Worm (Caenorhabditis elegans) whole organism, young adult: ENCODE measurements around the gene fask-1.
A peak's percentile ranks its signal among the peaks of the same experiment; 100 is the strongest.

Source experiments
- F10E7.11 ChIP-seq: sonication (generic microtip); optimal IDR thresholded peaks from 2 replicates; lab custom pipeline; 2017; ENCODE audit warnings: mild to moderate bottlenecking, missing genetic modification characterization, moderate library complexity, missing compliant biosample characterization
- F22D6.2 ChIP-seq: sonication (generic microtip); optimal IDR thresholded peaks from 2 replicates; lab custom pipeline; 2016; ENCODE audit warnings: mild to moderate bottlenecking, missing genetic modification characterization, missing compliant biosample characterization
- F33H1.4 ChIP-seq: fragments of 200-800 bp; sonication (Bioruptor generic); IDR thresholded peaks from 2 replicates; pipeline ENCODE4 v1.3.6; 2022; ENCODE audit warnings: missing genetic modification reagents, missing genetic modification characterization, missing compliant biosample characterization
- F49E8.2 ChIP-seq: sonication (generic microtip); optimal IDR thresholded peaks from 3 replicates; lab custom pipeline; 2017; ENCODE audit warnings: missing genetic modification characterization, mild to moderate bottlenecking, missing compliant biosample characterization, antibody characterized with exemption, moderate library complexity; ENCODE audit not compliant: insufficient read depth
- F52B5.7 ChIP-seq: sonication (generic microtip); optimal IDR thresholded peaks from 2 replicates; lab custom pipeline; 2016; ENCODE audit warnings: mild to moderate bottlenecking, missing genetic modification characterization, missing compliant biosample characterization
- F55B11.4 ChIP-seq: sonication (generic microtip); optimal IDR thresholded peaks from 2 replicates; lab custom pipeline; 2016; ENCODE audit warnings: missing compliant biosample characterization, missing genetic modification characterization, borderline replicate concordance; ENCODE audit not compliant: insufficient read depth
- K11D2.4 ChIP-seq: fragments of 200-800 bp; sonication (Bioruptor generic); IDR thresholded peaks from 2 replicates; pipeline ENCODE4 v1.3.6; 2022; ENCODE audit warnings: missing genetic modification reagents, missing genetic modification characterization, missing compliant biosample characterization
- T26A5.8 ChIP-seq: sonication (generic microtip); optimal IDR thresholded peaks from 2 replicates; lab custom pipeline; 2016; ENCODE audit warnings: missing genetic modification characterization, missing compliant biosample characterization
- Y56A3A.18 ChIP-seq: fragments of 200-800 bp; sonication (Bioruptor generic); IDR thresholded peaks from 2 replicates; pipeline ENCODE4 v1.3.6; 2022; ENCODE audit warnings: missing genetic modification reagents, missing genetic modification characterization, missing compliant biosample characterization
- Y67H2A.10 ChIP-seq: fragments of 200-800 bp; sonication (Bioruptor generic); conservative IDR thresholded peaks from 2 replicates; pipeline ENCODE4 v1.3.6; 2022; ENCODE audit warnings: missing genetic modification reagents, missing genetic modification characterization, missing compliant biosample characterization
- ama-1 ChIP-seq, 3 experiments: fragments of 150-350 bp in 1 of 3; sonication (generic microtip) in 2 of 3; optimal IDR thresholded peaks; 2 replicates each; lab custom pipeline; 2014 to 2018; ENCODE audit warnings: missing biosample characterization in 2 of 3, missing genetic modification characterization in 2 of 3, missing genetic modification reagents in 2 of 3
- atf-7 ChIP-seq: sonication (generic microtip); optimal IDR thresholded peaks from 2 replicates; lab custom pipeline; 2017; ENCODE audit warnings: mild to moderate bottlenecking, missing genetic modification characterization, missing compliant biosample characterization
- ccch-3 ChIP-seq: fragments of 200-800 bp; sonication (Bioruptor generic); optimal IDR thresholded peaks from 2 replicates; lab custom pipeline; 2018; ENCODE audit warnings: mild to moderate bottlenecking, missing genetic modification characterization, missing compliant biosample characterization
- cebp-2 ChIP-seq: fragments of 200-800 bp; sonication (Bioruptor generic); IDR thresholded peaks from 2 replicates; pipeline ENCODE4 v1.3.6; 2022; ENCODE audit warnings: missing genetic modification characterization, missing compliant biosample characterization
- ceh-79 ChIP-seq: sonication (generic microtip); optimal IDR thresholded peaks from 2 replicates; lab custom pipeline; 2017; ENCODE audit warnings: mild to moderate bottlenecking, missing genetic modification characterization, missing compliant biosample characterization
- chd-7 ChIP-seq: sonication (generic microtip); optimal IDR thresholded peaks from 2 replicates; lab custom pipeline; 2016; ENCODE audit warnings: mild to moderate bottlenecking, missing genetic modification characterization, moderate library complexity, missing compliant biosample characterization
- dpff-1 ChIP-seq: sonication (generic microtip); optimal IDR thresholded peaks from 2 replicates; lab custom pipeline; 2017; ENCODE audit warnings: mild to moderate bottlenecking, missing genetic modification characterization, missing compliant biosample characterization
- egl-18 ChIP-seq: fragments of 200-800 bp; sonication (Bioruptor generic); IDR thresholded peaks from 2 replicates; pipeline ENCODE4 v1.3.6; 2022; ENCODE audit warnings: missing genetic modification reagents, missing genetic modification characterization, missing compliant biosample characterization
- egrh-3 ChIP-seq: fragments of 200-800 bp; sonication (Bioruptor generic); IDR thresholded peaks from 2 replicates; pipeline ENCODE4 v1.3.6; 2022; ENCODE audit warnings: missing genetic modification reagents, missing genetic modification characterization, missing compliant biosample characterization
- ekl-4 ChIP-seq: fragments of 200-800 bp; sonication (Bioruptor generic); IDR thresholded peaks from 2 replicates; pipeline ENCODE4 v1.3.6; 2022; ENCODE audit warnings: missing genetic modification reagents, missing genetic modification characterization, missing compliant biosample characterization
- hlh-12 ChIP-seq: sonication (generic microtip); optimal IDR thresholded peaks from 2 replicates; lab custom pipeline; 2016; ENCODE audit warnings: missing genetic modification characterization, missing compliant biosample characterization
- hmg-20 ChIP-seq: fragments of 200-800 bp; sonication (Bioruptor generic); IDR thresholded peaks from 2 replicates; pipeline ENCODE4 v1.3.6; 2022; ENCODE audit warnings: missing genetic modification reagents, missing genetic modification characterization, missing compliant biosample characterization
- hrde-1 ChIP-seq: sonication (generic microtip); optimal IDR thresholded peaks from 2 replicates; lab custom pipeline; 2016; ENCODE audit warnings: missing genetic modification characterization, mild to moderate bottlenecking, missing compliant biosample characterization, moderate library complexity, missing genotype, missing genetic modification reagents, borderline replicate concordance
- hsf-1 ChIP-seq: fragments of 200-800 bp; sonication (Bioruptor generic); IDR thresholded peaks from 2 replicates; pipeline ENCODE4 v1.3.6; 2022; ENCODE audit warnings: missing genetic modification reagents, missing genetic modification characterization, missing compliant biosample characterization
- lag-1 ChIP-seq: fragments of 200-800 bp; sonication (Bioruptor generic); IDR thresholded peaks from 2 replicates; pipeline ENCODE4 v1.3.6; 2022; ENCODE audit warnings: missing genetic modification reagents, missing genetic modification characterization, missing compliant biosample characterization
- let-607 ChIP-seq, 2 experiments: fragments of 200-800 bp in 1 of 2; sonication (Bioruptor generic) in 1 of 2; sonication (generic microtip) in 1 of 2; optimal IDR thresholded peaks; 2 replicates each; lab custom pipeline; 2016 to 2018; ENCODE audit warnings: mild to moderate bottlenecking in 2 of 2, missing compliant biosample characterization in 2 of 2, missing genetic modification characterization in 2 of 2, moderate library complexity in 2 of 2, missing genotype in 1 of 2
- lir-1 ChIP-seq: fragments of 200-800 bp; sonication (Bioruptor generic); conservative IDR thresholded peaks from 2 replicates; pipeline ENCODE4 v1.3.6; 2022; ENCODE audit warnings: missing genetic modification reagents, missing genetic modification characterization, missing compliant biosample characterization
- lsl-1 ChIP-seq: fragments of 200-800 bp; sonication (Bioruptor generic); optimal IDR thresholded peaks from 2 replicates; lab custom pipeline; 2018; ENCODE audit warnings: mild to moderate bottlenecking, missing genetic modification characterization, moderate library complexity, missing compliant biosample characterization
- madf-10 ChIP-seq: sonication (generic microtip); optimal IDR thresholded peaks from 2 replicates; lab custom pipeline; 2016; ENCODE audit warnings: mild to moderate bottlenecking, missing genetic modification characterization, missing compliant biosample characterization
- mes-4 ChIP-seq: sonication (generic microtip); optimal IDR thresholded peaks from 2 replicates; lab custom pipeline; 2016; ENCODE audit warnings: missing genotype, missing genetic modification characterization, missing compliant biosample characterization
- mxl-1 ChIP-seq: sonication (generic microtip); optimal IDR thresholded peaks from 2 replicates; lab custom pipeline; 2016; ENCODE audit warnings: missing genetic modification characterization, missing compliant biosample characterization
- pbrm-1 ChIP-seq: fragments of 200-800 bp; sonication (Bioruptor generic); IDR thresholded peaks from 2 replicates; pipeline ENCODE4 v1.3.6; 2022; ENCODE audit warnings: missing genetic modification reagents, missing genetic modification characterization, missing compliant biosample characterization
- sptf-2 ChIP-seq: fragments of 200-800 bp; sonication (Bioruptor generic); optimal IDR thresholded peaks from 2 replicates; lab custom pipeline; 2018; ENCODE audit warnings: mild to moderate bottlenecking, missing genetic modification characterization, missing compliant biosample characterization
- xnd-1 ChIP-seq: sonication (generic microtip); optimal IDR thresholded peaks from 2 replicates; lab custom pipeline; 2016; ENCODE audit warnings: missing genotype, missing genetic modification reagents, missing genetic modification characterization, missing compliant biosample characterization
- zfh-2 ChIP-seq: fragments of 200-800 bp; sonication (Bioruptor generic); conservative IDR thresholded peaks from 2 replicates; pipeline ENCODE4 v1.3.6; 2022; ENCODE audit warnings: missing genetic modification reagents, missing genetic modification characterization, missing compliant biosample characterization
- zim-3 ChIP-seq: sonication (generic microtip); optimal IDR thresholded peaks from 2 replicates; lab custom pipeline; 2017; ENCODE audit warnings: mild to moderate bottlenecking, missing genetic modification characterization, moderate library complexity, missing compliant biosample characterization
- ztf-18 ChIP-seq: sonication (generic microtip); optimal IDR thresholded peaks from 2 replicates; lab custom pipeline; 2016; ENCODE audit warnings: missing genotype, mild to moderate bottlenecking, missing genetic modification characterization, missing compliant biosample characterization
- ztf-28 ChIP-seq: fragments of 200-800 bp; sonication (Bioruptor generic); IDR thresholded peaks from 2 replicates; pipeline ENCODE4 v1.3.6; 2022; ENCODE audit warnings: missing genetic modification reagents, missing genetic modification characterization, missing compliant biosample characterization
- ztf-3 ChIP-seq: fragments of 200-800 bp; sonication (Bioruptor generic); optimal IDR thresholded peaks from 2 replicates; lab custom pipeline; 2018; ENCODE audit warnings: mild to moderate bottlenecking, missing genetic modification characterization, missing compliant biosample characterization

fask-1 gene

DNA sequence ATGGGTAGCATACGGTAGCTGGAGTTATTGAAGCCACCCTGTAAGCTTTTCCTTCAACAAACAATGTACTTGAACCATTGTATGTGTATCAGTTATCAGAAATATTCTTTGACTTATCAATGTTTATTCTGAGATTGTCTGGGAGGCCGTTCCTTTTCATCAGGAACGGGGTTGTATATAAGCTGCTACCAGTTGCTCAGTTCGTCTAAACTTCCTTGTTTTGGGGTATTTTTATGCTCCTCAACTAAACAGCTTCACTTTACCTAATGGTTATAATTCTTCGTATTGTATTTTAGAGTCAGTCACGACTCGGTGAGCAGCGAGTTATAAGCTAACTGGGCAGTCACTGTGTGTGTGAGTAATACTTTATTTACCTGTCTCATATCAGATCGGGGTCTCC is 14.8 kb upstream of the fask-1 start:
- no peak for TF ChIP-seq madf-10
- TF ChIP-seq chd-7 (tag; lab: Kevin White, UChicago) = no peak
- TF ChIP-seq egrh-3 = no peak
- no peak for TF ChIP-seq lsl-1 (GFP tag; lab: Kevin White, UChicago)
- no peak for TF ChIP-seq ztf-18 (tag; lab: Kevin White, UChicago)
- no peak for TF ChIP-seq T26A5.8
- TF ChIP-seq ekl-4 (GFP tag; lab: Robert Waterston, UW) = no peak
- no peak for TF ChIP-seq hlh-12 (tag; lab: Kevin White, UChicago)
- TF ChIP-seq F52B5.7 (tag; lab: Kevin White, UChicago) = no peak
- no peak for TF ChIP-seq F10E7.11 (tag; lab: Kevin White, UChicago)
- TF ChIP-seq ztf-28 (GFP tag; lab: Robert Waterston, UW) = no peak
- TF ChIP-seq F55B11.4 (tag; lab: Kevin White, UChicago) = no peak

DNA sequence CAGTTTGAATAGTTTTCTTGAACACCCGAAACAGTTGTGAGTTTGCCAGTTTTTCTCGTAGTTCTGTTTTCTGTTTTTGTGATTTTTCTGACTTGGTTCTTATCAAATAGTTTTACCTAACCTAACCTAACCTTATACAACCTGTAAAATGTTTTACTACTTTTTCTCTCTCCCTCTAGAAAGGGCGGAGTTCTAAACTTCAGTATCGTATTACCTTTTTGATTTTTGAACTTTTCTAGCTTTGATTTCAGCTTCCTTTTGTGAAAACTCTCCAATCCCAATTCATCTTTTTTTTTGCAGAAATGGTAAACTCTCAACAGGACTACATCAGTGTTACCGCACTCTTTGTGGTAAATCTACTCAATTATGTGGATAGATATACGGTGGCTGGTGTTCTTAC is 13.8 kb upstream of the fask-1 start, which contains the start of gene spin-2:
Gene spin-2, plus strand, starts transcription at position 301 of the 400 bp plus-strand sequence.
- TF ChIP-seq zfh-2 (GFP tag; lab: Robert Waterston, UW) (no peak), atf-7 (tag; lab: Kevin White, UChicago) (no peak), lag-1 (no peak), ztf-3 (no peak), hrde-1 (tag; lab: Kevin White, UChicago) (no peak), let-607 (tag; optimal IDR thresholded peaks at IDR 0.05; lab: Kevin White, UChicago) (no peak), xnd-1 (no peak), T26A5.8 (no peak), ztf-28 (GFP tag; lab: Robert Waterston, UW) (no peak), pbrm-1 (no peak), ccch-3 (GFP tag; lab: Kevin White, UChicago) (no peak)
- TF ChIP-seq, all 124 proteins: peak for 0

DNA sequence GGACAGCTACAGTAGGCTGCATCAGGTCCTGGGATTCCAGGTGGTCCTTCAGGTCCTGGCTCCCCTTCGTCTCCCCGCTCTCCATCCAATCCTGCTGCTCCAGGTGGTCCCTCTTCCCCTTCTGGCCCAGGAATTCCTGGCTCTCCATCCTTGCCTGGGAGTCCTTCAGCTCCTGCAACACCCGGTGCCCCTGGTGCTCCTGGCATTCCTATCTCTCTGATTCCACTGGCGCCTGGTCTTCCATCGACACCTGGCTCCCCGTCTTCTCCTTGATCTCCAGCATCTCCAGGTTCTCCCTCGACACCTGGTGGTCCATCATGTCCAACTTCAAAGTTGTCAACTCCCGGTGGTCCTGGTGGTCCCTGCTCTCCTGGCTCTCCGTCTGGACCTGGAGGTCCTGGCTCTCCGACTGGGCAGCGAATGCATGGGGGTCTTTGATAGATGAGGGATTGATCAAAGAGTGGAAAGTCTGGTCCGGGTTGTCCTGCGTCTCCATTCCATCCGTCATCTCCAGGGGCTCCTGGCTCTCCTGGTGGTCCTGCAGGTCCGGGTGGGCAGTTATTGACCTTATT is 10.8 kb upstream of the fask-1 start:
- TF ChIP-seq hsf-1 (no peak), K11D2.4 (no peak), egrh-3 (peak; percentile 85), pbrm-1 (0 out of 2 replicates have a peak, but pooled peaks have one; percentile 19), F22D6.2 (tag; lab: Kevin White, UChicago) (no peak), sptf-2 (GFP tag; lab: Kevin White, UChicago) (no peak), let-607 (tag; optimal IDR thresholded peaks at IDR 0.05; lab: Kevin White, UChicago) (no peak), egl-18 (GFP tag; lab: Robert Waterston, UW) (no peak), lir-1 (GFP tag; lab: Robert Waterston, UW) (no peak), ama-1 (optimal IDR thresholded peaks at IDR 0.05; lab: Kevin White, UChicago) (no peak), ama-1 (GFP tag; optimal IDR thresholded peaks at IDR 0.05; lab: Kevin White, UChicago) (no peak), dpff-1 (tag; lab: Kevin White, UChicago) (no peak), Y56A3A.18 (GFP tag; lab: Robert Waterston, UW) (no peak), hmg-20 (0 out of 2 replicates have a peak, but pooled peaks have one; percentile 8), Y67H2A.10 (GFP tag; lab: Robert Waterston, UW) (no peak), zim-3 (tag; lab: Kevin White, UChicago) (no peak), F49E8.2 (tag; lab: Kevin White, UChicago) (no peak), F10E7.11 (tag; lab: Kevin White, UChicago) (no peak), mxl-1 (tag; lab: Kevin White, UChicago) (no peak), zfh-2 (GFP tag; lab: Robert Waterston, UW) (peak; percentile 92; the same call in 1 of the 2 replicates), ceh-79 (tag; lab: Kevin White, UChicago) (no peak), cebp-2 (GFP tag; lab: Robert Waterston, UW) (0 out of 2 replicates have a peak, but pooled peaks have one; percentile 18), mes-4 (no peak), F33H1.4 (GFP tag; lab: Robert Waterston, UW) (no peak)
